Fruit fly (Drosophila melanogaster): ENCODE results near the gene CG12481.
A peak's percentile ranks its signal among the peaks of the same experiment; 100 is the strongest.

The CG12481 gene

dm6 chrX:14201178-14201577 lies 14.1 kb downstream of the CG12481 start, which contains the start of gene Prp16:
Gene Prp16, plus strand, starts transcription at chrX:14201362.
- no peak for TF ChIP-seq Med (GFP tag)
- no peak for TF ChIP-seq Dref (GFP tag; IDR thresholded peaks at IDR 0.05)
- TF ChIP-seq fd3F (GFP tag; optimal IDR thresholded peaks at IDR 0.05): no peak
- no peak for TF ChIP-seq CG14014 (GFP tag; IDR thresholded peaks at IDR 0.05)
- TF ChIP-seq CG17912 (GFP tag; optimal IDR thresholded peaks at IDR 0.05): no peak
- TF ChIP-seq CG3281 (GFP tag; optimal IDR thresholded peaks at IDR 0.05): no peak
- TF ChIP-seq CG3847 (GFP tag; IDR thresholded peaks at IDR 0.05): peak; percentile 37
- TF ChIP-seq CG18011 (GFP tag; optimal IDR thresholded peaks at IDR 0.05): no peak
- TF ChIP-seq CG14050 (GFP tag; IDR thresholded peaks at IDR 0.05): no peak
- TF ChIP-seq pzg (GFP tag; optimal IDR thresholded peaks at IDR 0.05): peak; percentile 34
- TF ChIP-seq CG3163 (GFP tag; optimal IDR thresholded peaks at IDR 0.05): no peak
- no peak for TF ChIP-seq grn (GFP tag; optimal IDR thresholded peaks at IDR 0.05)
- TF ChIP-seq MESR4 (GFP tag; optimal IDR thresholded peaks at IDR 0.05): peak; percentile 39
- peak; percentile 23 for TF ChIP-seq sens (GFP tag)
- peak; percentile 27 for TF ChIP-seq vvl (GFP tag; IDR thresholded peaks at IDR 0.05)
- TF ChIP-seq Ada2b (GFP tag; IDR thresholded peaks at IDR 0.05): no peak
- no peak for TF ChIP-seq CG15011 (GFP tag; optimal IDR thresholded peaks at IDR 0.05)
- TF ChIP-seq pros (GFP tag; optimal IDR thresholded peaks at IDR 0.05): no peak
- no peak for TF ChIP-seq vnd (GFP tag; IDR thresholded peaks at IDR 0.05; ENCODE audit: partially characterized antibody)
- TF ChIP-seq Optix (GFP tag; IDR thresholded peaks at IDR 0.05): no peak
- TF ChIP-seq HLHmδ (GFP tag; optimal IDR thresholded peaks at IDR 0.05): no peak
- no peak for TF ChIP-seq CG33557 (GFP tag; optimal IDR thresholded peaks at IDR 0.05)
- no peak for TF ChIP-seq TFAM (GFP tag; optimal IDR thresholded peaks at IDR 0.05)
- no peak for TF ChIP-seq CG10366 (GFP tag; IDR thresholded peaks at IDR 0.05)
- peak; percentile 13 for TF ChIP-seq BEAF-32 (GFP tag; optimal IDR thresholded peaks at IDR 0.05)
- TF ChIP-seq CG15514 (GFP tag; optimal IDR thresholded peaks at IDR 0.05): peak; percentile 38
- TF ChIP-seq ab (GFP tag; optimal IDR thresholded peaks at IDR 0.05): no peak
- no peak for TF ChIP-seq tup (GFP tag; optimal IDR thresholded peaks at IDR 0.05)
- no peak for TF ChIP-seq CG2712 (tag; optimal IDR thresholded peaks at IDR 0.05)
- no peak for TF ChIP-seq D19A (tag; optimal IDR thresholded peaks at IDR 0.05)
- TF ChIP-seq MBD-R2 (GFP tag; IDR thresholded peaks at IDR 0.05): peak; percentile 85
- no peak for TF ChIP-seq CG14860 (GFP tag; IDR thresholded peaks at IDR 0.05; ENCODE audit: partially characterized antibody)
- no peak for TF ChIP-seq onecut (GFP tag; IDR thresholded peaks at IDR 0.05)
- TF ChIP-seq CG16863 (GFP tag; optimal IDR thresholded peaks at IDR 0.05): no peak
- TF ChIP-seq Abd-B (GFP tag; optimal IDR thresholded peaks at IDR 0.05): no peak
- no peak for TF ChIP-seq ap (GFP tag; IDR thresholded peaks at IDR 0.05)
- TF ChIP-seq CG3065 (GFP tag; optimal IDR thresholded peaks at IDR 0.05): no peak
- no peak for TF ChIP-seq Scr (GFP tag; IDR thresholded peaks at IDR 0.05; ENCODE audit: partially characterized antibody)
- no peak for TF ChIP-seq Dbx (GFP tag; IDR thresholded peaks at IDR 0.05)
- no peak for TF ChIP-seq emc (GFP tag; optimal IDR thresholded peaks at IDR 0.05)
- TF ChIP-seq trem (tag; optimal IDR thresholded peaks at IDR 0.05): peak; percentile 68
- TF ChIP-seq fd96Cb (tag; optimal IDR thresholded peaks at IDR 0.05): no peak
- TF ChIP-seq Sry-β (GFP tag; optimal IDR thresholded peaks at IDR 0.05): peak; percentile 15
- no peak for TF ChIP-seq CG16779 (GFP tag; IDR thresholded peaks at IDR 0.05)
- TF ChIP-seq Dip2 (GFP tag; IDR thresholded peaks at IDR 0.05): no peak
- TF ChIP-seq crp (GFP tag; optimal IDR thresholded peaks at IDR 0.05): peak; percentile 15 to 84
- TF ChIP-seq CG6854 (GFP tag; optimal IDR thresholded peaks at IDR 0.05): no peak
- no peak for TF ChIP-seq Hr3 (GFP tag; optimal IDR thresholded peaks at IDR 0.05)
- no peak for TF ChIP-seq H15 (GFP tag; IDR thresholded peaks at IDR 0.05)
- TF ChIP-seq Myb (GFP tag; optimal IDR thresholded peaks at IDR 0.05): peak; percentile 51
- no peak for TF ChIP-seq zfh2 (GFP tag; optimal IDR thresholded peaks at IDR 0.05)
- no peak for TF ChIP-seq CG8281 (tag; optimal IDR thresholded peaks at IDR 0.05)
